Fruit fly (Drosophila melanogaster) whole organism, embryonic: Measurements from ENCODE around the gene dpr3.

Source experiments
- Bgb ChIP-seq: fragments of 200-800 bp; sonication (Bioruptor generic); IDR thresholded peaks from 2 replicates; pipeline ENCODE4 v1.3.6; 2022; ENCODE audit warnings: missing biosample characterization, missing genetic modification characterization; ENCODE audit not compliant: partially characterized antibody
- CG10274 ChIP-seq: fragments of 200-800 bp; sonication (Bioruptor generic); optimal IDR thresholded peaks from 3 replicates; lab custom pipeline; 2017; ENCODE audit warnings: missing biosample characterization, mild to moderate bottlenecking, missing genetic modification characterization
- CG11560 ChIP-seq: fragments of 200-800 bp; sonication (Bioruptor generic); IDR thresholded peaks from 3 replicates; pipeline ENCODE4 v1.3.6; 2022; ENCODE audit warnings: missing biosample characterization, missing genetic modification characterization
- CG13624 ChIP-seq: fragments of 200-800 bp; sonication (Bioruptor generic); optimal IDR thresholded peaks from 2 replicates; lab custom pipeline; 2016; ENCODE audit warnings: missing biosample characterization, missing genetic modification characterization
- CG14667 ChIP-seq: fragments of 200-800 bp; sonication (Bioruptor generic); IDR thresholded peaks from 2 replicates; pipeline ENCODE4 v1.3.6; 2022; ENCODE audit warnings: missing biosample characterization, missing genetic modification characterization
- CG14965 ChIP-seq: fragments of 200-800 bp; sonication (Bioruptor generic); optimal IDR thresholded peaks from 2 replicates; lab custom pipeline; 2016; ENCODE audit warnings: missing biosample characterization, missing genetic modification characterization, borderline replicate concordance
- CG1603 ChIP-seq: fragments of 200-800 bp; sonication (Bioruptor generic); optimal IDR thresholded peaks from 2 replicates; lab custom pipeline; 2019; ENCODE audit warnings: missing biosample characterization, mild to moderate bottlenecking, missing genetic modification characterization, moderate library complexity
- CG16815 ChIP-seq: fragments of 200-800 bp; sonication (Bioruptor generic); optimal IDR thresholded peaks from 3 replicates; lab custom pipeline; 2017; ENCODE audit warnings: missing biosample characterization, mild to moderate bottlenecking, missing genetic modification characterization
- CG17361 ChIP-seq: fragments of 200-800 bp; sonication (Bioruptor generic); IDR thresholded peaks from 3 replicates; pipeline ENCODE4 v1.3.6; 2022; ENCODE audit warnings: missing biosample characterization, missing genetic modification characterization
- CG1832 ChIP-seq: fragments of 200-800 bp; sonication (Bioruptor generic); optimal IDR thresholded peaks from 2 replicates; lab custom pipeline; 2017; ENCODE audit warnings: missing biosample characterization, mild to moderate bottlenecking, missing genetic modification characterization, inconsistent platforms
- CG18619 ChIP-seq: fragments of 200-800 bp; sonication (Bioruptor generic); optimal IDR thresholded peaks from 3 replicates; lab custom pipeline; 2017; ENCODE audit warnings: missing biosample characterization, mild to moderate bottlenecking, missing genetic modification characterization
- CG30431 ChIP-seq: fragments of 200-800 bp; sonication (Bioruptor generic); optimal IDR thresholded peaks from 2 replicates; lab custom pipeline; 2017; ENCODE audit warnings: missing biosample characterization, missing genetic modification characterization
- CG32772 ChIP-seq: fragments of 200-800 bp; sonication (Bioruptor generic); IDR thresholded peaks from 2 replicates; pipeline ENCODE4 v1.3.6; 2022; ENCODE audit warnings: missing biosample characterization, missing genetic modification characterization
- CG34422 ChIP-seq: fragments of 200-800 bp; sonication (Bioruptor generic); IDR thresholded peaks from 3 replicates; pipeline ENCODE4 v1.3.6; 2022; ENCODE audit warnings: missing biosample characterization, missing genetic modification characterization
- CG42726 ChIP-seq: fragments of 200-800 bp; sonication (Bioruptor generic); IDR thresholded peaks from 2 replicates; pipeline ENCODE4 v1.3.6; 2022; ENCODE audit warnings: missing biosample characterization, missing genetic modification characterization; ENCODE audit not compliant: partially characterized antibody
- CG4404 ChIP-seq: fragments of 200-800 bp; sonication (Bioruptor generic); IDR thresholded peaks from 2 replicates; pipeline ENCODE4 v1.3.6; 2022; ENCODE audit warnings: missing biosample characterization, missing genetic modification characterization
- CG5953 ChIP-seq: fragments of 200-800 bp; sonication (Bioruptor generic); IDR thresholded peaks from 2 replicates; pipeline ENCODE4 v1.3.6; 2022; ENCODE audit warnings: missing biosample characterization, missing genetic modification characterization
- CG6254 ChIP-seq: fragments of 200-800 bp; sonication (Bioruptor generic); optimal IDR thresholded peaks from 3 replicates; lab custom pipeline; 2017; ENCODE audit warnings: mild to moderate bottlenecking, missing biosample characterization, missing genetic modification reagents, missing genetic modification characterization
- CG7987 ChIP-seq: fragments of 200-800 bp; sonication (Bioruptor generic); optimal IDR thresholded peaks from 2 replicates; lab custom pipeline; 2018; ENCODE audit warnings: missing biosample characterization, mild to moderate bottlenecking, missing genetic modification characterization, moderate library complexity
- CG8089 ChIP-seq: fragments of 200-800 bp; sonication (Bioruptor generic); optimal IDR thresholded peaks from 3 replicates; lab custom pipeline; 2016; ENCODE audit warnings: missing biosample characterization, missing genetic modification characterization
- CG8290 ChIP-seq, 3 experiments: fragments of 200-800 bp; sonication (Bioruptor generic); optimal IDR thresholded peaks; 2 replicates each; lab custom pipeline; 2016 to 2019; ENCODE audit warnings: missing biosample characterization in 3 of 3, missing genetic modification characterization in 3 of 3, mild to moderate bottlenecking in 2 of 3, moderate library complexity in 1 of 3
- CG9797 ChIP-seq: fragments of 200-800 bp; sonication (Bioruptor generic); optimal IDR thresholded peaks from 3 replicates; lab custom pipeline; 2018; ENCODE audit warnings: missing biosample characterization, mild to moderate bottlenecking, missing genetic modification characterization
- Gsc ChIP-seq: fragments of 200-800 bp; sonication (Bioruptor generic); IDR thresholded peaks from 2 replicates; pipeline ENCODE4 v1.3.6; 2022; ENCODE audit warnings: missing biosample characterization, missing genetic modification characterization
- HHEX ChIP-seq: fragments of 200-800 bp; sonication (Bioruptor generic); optimal IDR thresholded peaks from 3 replicates; lab custom pipeline; 2017; ENCODE audit warnings: missing biosample characterization, mild to moderate bottlenecking, missing genetic modification characterization, missing genetic modification reagents
- Hand ChIP-seq: fragments of 200-800 bp; sonication (Bioruptor generic); optimal IDR thresholded peaks from 2 replicates; lab custom pipeline; 2017; ENCODE audit warnings: mild to moderate bottlenecking, missing biosample characterization, missing genetic modification reagents, missing genetic modification characterization
- HmgZ ChIP-seq: fragments of 200-800 bp; sonication (Bioruptor generic); optimal IDR thresholded peaks from 2 replicates; lab custom pipeline; 2018; ENCODE audit warnings: missing biosample characterization, mild to moderate bottlenecking, missing genetic modification characterization
- Hmr ChIP-seq: fragments of 200-800 bp; sonication (Bioruptor generic); optimal IDR thresholded peaks from 3 replicates; lab custom pipeline; 2017; ENCODE audit warnings: mild to moderate bottlenecking, missing biosample characterization, missing genetic modification reagents, missing genetic modification characterization
- Hmx ChIP-seq: fragments of 200-800 bp; sonication (Bioruptor generic); optimal IDR thresholded peaks from 2 replicates; lab custom pipeline; 2016; ENCODE audit warnings: missing biosample characterization, missing genetic modification characterization
- Lim3 ChIP-seq: fragments of 200-800 bp; sonication (Bioruptor generic); IDR thresholded peaks from 2 replicates; pipeline ENCODE4 v1.3.6; 2022; ENCODE audit warnings: missing biosample characterization, missing genetic modification characterization
- NK7.1 ChIP-seq: fragments of 200-800 bp; sonication (Bioruptor generic); optimal IDR thresholded peaks from 3 replicates; lab custom pipeline; 2016; ENCODE audit warnings: missing biosample characterization, missing genetic modification characterization
- Nf-YA ChIP-seq: fragments of 200-800 bp; sonication (Bioruptor generic); IDR thresholded peaks from 2 replicates; pipeline ENCODE4 v1.3.6; 2022; ENCODE audit warnings: missing biosample characterization, missing genetic modification characterization
- Oaz ChIP-seq: fragments of 200-800 bp; sonication (Bioruptor generic); IDR thresholded peaks from 2 replicates; pipeline ENCODE4 v1.3.6; 2022; ENCODE audit warnings: missing biosample characterization, missing genetic modification characterization
- Spps ChIP-seq: fragments of 200-800 bp; sonication (Bioruptor generic); optimal IDR thresholded peaks from 2 replicates; lab custom pipeline; 2018; ENCODE audit warnings: missing biosample characterization, mild to moderate bottlenecking, missing genetic modification characterization
- abd-A ChIP-seq: fragments of 200-800 bp; sonication (Bioruptor generic); optimal IDR thresholded peaks from 3 replicates; lab custom pipeline; 2019; ENCODE audit warnings: missing biosample characterization, mild to moderate bottlenecking, missing genetic modification characterization, moderate library complexity
- bcd ChIP-seq: fragments of 200-800 bp; sonication (Bioruptor generic); optimal IDR thresholded peaks from 2 replicates; lab custom pipeline; 2017; ENCODE audit warnings: missing biosample characterization, mild to moderate bottlenecking, missing genetic modification characterization
- gem ChIP-seq: fragments of 200-800 bp; sonication (Bioruptor generic); optimal IDR thresholded peaks from 2 replicates; lab custom pipeline; 2019; ENCODE audit warnings: missing biosample characterization, mild to moderate bottlenecking, missing genetic modification characterization, moderate library complexity
- ind ChIP-seq: fragments of 200-800 bp; sonication (Bioruptor generic); optimal IDR thresholded peaks from 3 replicates; lab custom pipeline; 2016; ENCODE audit warnings: missing biosample characterization, missing genetic modification characterization
- insv ChIP-seq, 2 experiments: fragments of 200-800 bp; sonication (Bioruptor generic); optimal IDR thresholded peaks; 3 replicates each; lab custom pipeline; 2016 to 2018; ENCODE audit warnings: missing biosample characterization in 2 of 2, missing genetic modification characterization in 2 of 2
- lmd ChIP-seq: fragments of 200-800 bp; sonication (Bioruptor generic); IDR thresholded peaks from 2 replicates; pipeline ENCODE4 v1.3.6; 2022; ENCODE audit warnings: missing biosample characterization, missing genetic modification characterization
- nmo ChIP-seq: fragments of 200-800 bp; sonication (Bioruptor generic); optimal IDR thresholded peaks from 2 replicates; lab custom pipeline; 2018; ENCODE audit warnings: missing biosample characterization, mild to moderate bottlenecking, missing genetic modification characterization, moderate library complexity
- pan ChIP-seq, 4 experiments: fragments of >200 bp in 3 of 4; fragments of 200-800 bp in 1 of 4; sonication (Bioruptor generic) in 1 of 4; optimal IDR thresholded peaks in 3 of 4; IDR thresholded peaks in 1 of 4; 2 replicates each; pipeline versions ENCODE4 v1.3.6 to Lab custom; 2017 to 2022; ENCODE audit warnings: missing biosample characterization in 2 of 4, missing genetic modification characterization in 2 of 4, mixed read lengths in 1 of 4
- pfk ChIP-seq: fragments of 200-800 bp; sonication (Bioruptor generic); optimal IDR thresholded peaks from 2 replicates; lab custom pipeline; 2018; ENCODE audit warnings: missing biosample characterization, mild to moderate bottlenecking, missing genetic modification characterization, moderate library complexity
- pnt ChIP-seq: fragments of 200-800 bp; sonication (Bioruptor generic); optimal IDR thresholded peaks from 3 replicates; lab custom pipeline; 2016; ENCODE audit warnings: missing biosample characterization, missing genetic modification characterization
- sc ChIP-seq, 3 experiments: fragments of >200 bp in 2 of 3; fragments of 200-800 bp in 1 of 3; sonication (Bioruptor generic) in 1 of 3; optimal IDR thresholded peaks; 2 replicates in 2 of 3; 3 replicates in 1 of 3; lab custom pipeline; 2017; ENCODE audit warnings: mild to moderate bottlenecking in 1 of 3, missing biosample characterization in 1 of 3, missing genetic modification characterization in 1 of 3, missing genetic modification reagents in 1 of 3
- sob ChIP-seq: fragments of 200-800 bp; sonication (Bioruptor generic); IDR thresholded peaks from 2 replicates; pipeline ENCODE4 v1.3.6; 2022; ENCODE audit warnings: missing biosample characterization, missing genetic modification characterization
- stc ChIP-seq: fragments of 200-800 bp; sonication (Bioruptor generic); IDR thresholded peaks from 2 replicates; pipeline ENCODE4 v1.3.6; 2022; ENCODE audit warnings: missing biosample characterization, missing genetic modification characterization
- twi ChIP-seq: fragments of 200-800 bp; optimal IDR thresholded peaks from 2 replicates; lab custom pipeline; 2019; ENCODE audit warnings: missing biosample characterization, mild to moderate bottlenecking, missing genetic modification characterization, moderate library complexity
- vfl ChIP-seq: fragments of 200-800 bp; sonication (Bioruptor generic); optimal IDR thresholded peaks from 2 replicates; lab custom pipeline; 2016; ENCODE audit warnings: missing biosample characterization, missing genetic modification characterization
- zfh1 ChIP-seq: fragments of 200-800 bp; sonication (Bioruptor generic); IDR thresholded peaks from 3 replicates; pipeline ENCODE4 v1.3.6; 2022; ENCODE audit warnings: missing biosample characterization, missing genetic modification characterization

Gene dpr3

dm6 chr2L:2147208-2147607 lies 37.5 kb upstream of the dpr3 start, which contains the start of the genes CG11723 and Tbcd (continued):
- peak; percentile 86 for TF ChIP-seq bcd
- peak; percentile 65 for TF ChIP-seq vfl (GFP tag; lab: Kevin White, UChicago)
- peak; percentile 85 for TF ChIP-seq CG1603 (tag; lab: Kevin White, UChicago)
- TF ChIP-seq insv (GFP tag; optimal IDR thresholded peaks at IDR 0.05; lab: Kevin White, UChicago) = peak in 1 of 2 experiments; percentile 49
- no peak for TF ChIP-seq sc (optimal IDR thresholded peaks at IDR 0.05; lab: Kevin White, UChicago)
- TF ChIP-seq sc (GFP tag; optimal IDR thresholded peaks at IDR 0.05; lab: Kevin White, UChicago) = peak; percentile 61
- peak; percentile 80 for TF ChIP-seq NK7.1
- peak; percentile 92 for TF ChIP-seq sob (GFP tag; lab: Robert Waterston, UW)
- peak; percentile 95 for TF ChIP-seq zfh1 (GFP tag; lab: Robert Waterston, UW)
- TF ChIP-seq CG11560 (tag; lab: Robert Waterston, UW) = peak; percentile 56; the same call in 1 of the 3 replicates
- TF ChIP-seq CG16815 (GFP tag; lab: Kevin White, UChicago) = peak; percentile 78
- TF ChIP-seq CG17361 (GFP tag; lab: Robert Waterston, UW) = no peak; the same call in none of the 3 replicates
- peak; percentile 84 for TF ChIP-seq CG13624 (GFP tag; lab: Kevin White, UChicago)
- no peak for TF ChIP-seq CG1832 (GFP tag; lab: Kevin White, UChicago)
- TF ChIP-seq pnt = peak; percentile 82
- TF ChIP-seq ind (GFP tag; lab: Kevin White, UChicago) = peak; percentile 87
- peak; percentile 41; the same call in 1 of the 2 replicates for TF ChIP-seq Lim3 (GFP tag; lab: Robert Waterston, UW)
- TF ChIP-seq CG6254 (GFP tag; lab: Kevin White, UChicago) = peak; percentile 68
- peak; percentile 86 for TF ChIP-seq CG5953 (GFP tag; lab: Robert Waterston, UW)
- peak; percentile 80 for TF ChIP-seq Nf-YA (GFP tag; lab: Robert Waterston, UW)
- TF ChIP-seq pfk (GFP tag; lab: Kevin White, UChicago) = peak; percentile 63
- TF ChIP-seq pan (optimal IDR thresholded peaks at IDR 0.05; lab: Kevin White, UChicago) = no peak
- peak in 1 of 2 experiments; percentile 95 for TF ChIP-seq pan (GFP tag; optimal IDR thresholded peaks at IDR 0.05 in 1 of 2, IDR thresholded peaks at IDR 0.05 in 1 of 2)
- no peak for TF ChIP-seq Hmx
- TF ChIP-seq CG7987 (GFP tag; lab: Kevin White, UChicago) = peak; percentile 59
- no peak for TF ChIP-seq CG14965 (GFP tag; lab: Kevin White, UChicago)
- peak; percentile 44 for TF ChIP-seq Hand (GFP tag; lab: Kevin White, UChicago)
- peak; percentile 94 for TF ChIP-seq gem (tag; lab: Kevin White, UChicago)
- peak; percentile 82 for TF ChIP-seq CG30431
- no peak; the same call in none of the 2 replicates for TF ChIP-seq Bgb (GFP tag; lab: Robert Waterston, UW)
- TF ChIP-seq CG18619 (GFP tag; lab: Kevin White, UChicago) = peak; percentile 83
- peak; percentile 93 for TF ChIP-seq CG14667
- peak; percentile 73 for TF ChIP-seq Spps (tag; lab: Kevin White, UChicago)
- no peak for TF ChIP-seq Hmr (GFP tag; lab: Kevin White, UChicago)
- peak; percentile 91 for TF ChIP-seq CG32772 (GFP tag; lab: Robert Waterston, UW)
- peak; percentile 30 for TF ChIP-seq CG10274
- peak; percentile 82 for TF ChIP-seq CG9797
- TF ChIP-seq Oaz (GFP tag; lab: Robert Waterston, UW) = peak; percentile 86
- TF ChIP-seq stc (GFP tag; lab: Robert Waterston, UW) = peak; percentile 95
- peak; percentile 72 for TF ChIP-seq CG8290 (GFP tag; optimal IDR thresholded peaks at IDR 0.05; lab: Kevin White, UChicago)
- TF ChIP-seq CG8290 (tag; optimal IDR thresholded peaks at IDR 0.05; lab: Kevin White, UChicago) = peak in 1 of 2 experiments; percentile 75
- peak; percentile 87 for TF ChIP-seq CG8089 (GFP tag; lab: Kevin White, UChicago)
- TF ChIP-seq twi (tag; lab: Kevin White, UChicago) = peak; percentile 81
- peak; percentile 85 for TF ChIP-seq HHEX (GFP tag; lab: Kevin White, UChicago)
- peak; percentile 95 for TF ChIP-seq CG34422 (GFP tag; lab: Robert Waterston, UW)
- TF ChIP-seq lmd (GFP tag; lab: Robert Waterston, UW) = peak; percentile 92
- TF ChIP-seq nmo (GFP tag; lab: Kevin White, UChicago) = peak; percentile 92
- TF ChIP-seq CG4404 = peak; percentile 77
- no peak for TF ChIP-seq CG42726
- TF ChIP-seq abd-A (tag; lab: Kevin White, UChicago) = no peak
- TF ChIP-seq HmgZ (tag; lab: Kevin White, UChicago) = peak; percentile 87
- peak; percentile 67 for TF ChIP-seq Gsc (GFP tag; lab: Robert Waterston, UW)
